Fruit fly (Drosophila melanogaster): ENCODE measurements around the gene Edg91.

- TF ChIP-seq Sin3A (optimal IDR thresholded peaks at IDR 0.05) (no peak), psq (optimal IDR thresholded peaks at IDR 0.05) (no peak), ttk (optimal IDR thresholded peaks at IDR 0.05) (no peak), h (optimal IDR thresholded peaks at IDR 0.05) (no peak), Myc (optimal IDR thresholded peaks at IDR 0.05) (no peak), insv (optimal IDR thresholded peaks at IDR 0.05) (no peak)
These were observed 6.6 kb upstream of the Edg91 start for dm6 chr3R:17617976-17618308.
